Worm (Caenorhabditis elegans) whole organism, L3 larva: ENCODE results near the gene egas-3.

ENCODE experiments used
- R02D3.7 ChIP-seq: fragments of 150-350 bp; optimal IDR thresholded peaks from 2 replicates; lab custom pipeline; 2014; ENCODE audit warnings: missing biosample characterization, missing genetic modification characterization
- ZK546.5 ChIP-seq: sonication (generic microtip); optimal IDR thresholded peaks from 2 replicates; lab custom pipeline; 2017; ENCODE audit warnings: missing biosample characterization, missing genetic modification characterization
- aly-2 ChIP-seq: fragments of 150-350 bp; optimal IDR thresholded peaks from 2 replicates; lab custom pipeline; 2014; ENCODE audit warnings: missing biosample characterization, missing genetic modification characterization
- ama-1 ChIP-seq: fragments of 150-350 bp; optimal IDR thresholded peaks from 2 replicates; lab custom pipeline; 2018
- ceh-28 ChIP-seq: fragments of 150-350 bp; optimal IDR thresholded peaks from 2 replicates; lab custom pipeline; 2014; ENCODE audit warnings: missing biosample characterization, missing genetic modification reagents, missing genetic modification characterization
- daf-12 ChIP-seq: fragments of 150-350 bp; optimal IDR thresholded peaks from 2 replicates; lab custom pipeline; 2014; ENCODE audit warnings: missing biosample characterization, missing genetic modification reagents, missing genetic modification characterization
- egl-27 ChIP-seq: sonication (generic microtip); optimal IDR thresholded peaks from 4 replicates; lab custom pipeline; 2017; ENCODE audit warnings: missing biosample characterization, missing genetic modification reagents, missing genetic modification characterization
- elt-1 ChIP-seq: fragments of 150-350 bp; optimal IDR thresholded peaks from 2 replicates; lab custom pipeline; 2014; ENCODE audit warnings: missing biosample characterization, missing genetic modification characterization
- elt-2 ChIP-seq: sonication (generic microtip); optimal IDR thresholded peaks from 2 replicates; lab custom pipeline; 2016; ENCODE audit warnings: missing genetic modification reagents, mild to moderate bottlenecking, missing genetic modification characterization, missing compliant biosample characterization
- elt-3 ChIP-seq, 3 experiments: fragments of 150-350 bp in 1 of 3; sonication (generic microtip) in 2 of 3; optimal IDR thresholded peaks; 2 replicates in 2 of 3; 4 replicates in 1 of 3; lab custom pipeline; 2014 to 2017; ENCODE audit warnings: missing biosample characterization in 3 of 3, missing genetic modification characterization in 3 of 3
- eor-1 ChIP-seq, 2 experiments: fragments of 150-350 bp; optimal IDR thresholded peaks; 2 replicates each; lab custom pipeline; 2014 to 2018; ENCODE audit warnings: missing biosample characterization in 2 of 2, missing genetic modification characterization in 2 of 2
- fkh-10 ChIP-seq: sonication (generic microtip); optimal IDR thresholded peaks from 2 replicates; lab custom pipeline; 2017; ENCODE audit warnings: missing biosample characterization, missing genetic modification reagents, missing genetic modification characterization
- fos-1 ChIP-seq: fragments of 150-350 bp; optimal IDR thresholded peaks from 2 replicates; lab custom pipeline; 2014; ENCODE audit warnings: missing biosample characterization, missing genetic modification characterization
- hmg-11 ChIP-seq: sonication (generic microtip); optimal IDR thresholded peaks from 2 replicates; lab custom pipeline; 2016; ENCODE audit warnings: missing genetic modification characterization, missing compliant biosample characterization
- jun-1 ChIP-seq: fragments of 150-350 bp; optimal IDR thresholded peaks from 2 replicates; lab custom pipeline; 2014; ENCODE audit warnings: missing biosample characterization, missing genetic modification reagents, missing genetic modification characterization
- lin-39 ChIP-seq: fragments of 150-350 bp; optimal IDR thresholded peaks from 2 replicates; lab custom pipeline; 2018; ENCODE audit warnings: missing biosample characterization, missing genetic modification reagents, missing genetic modification characterization
- mml-1 ChIP-seq: fragments of 150-350 bp; sonication (generic microtip); optimal IDR thresholded peaks from 3 replicates; lab custom pipeline; 2014; ENCODE audit warnings: missing biosample characterization, missing genetic modification characterization
- nfya-1 ChIP-seq: sonication (generic microtip); optimal IDR thresholded peaks from 2 replicates; lab custom pipeline; 2017; ENCODE audit warnings: missing genetic modification characterization, mild to moderate bottlenecking, missing compliant biosample characterization, antibody characterized with exemption, moderate library complexity; ENCODE audit not compliant: insufficient read depth
- nhr-11 ChIP-seq: fragments of 150-350 bp; optimal IDR thresholded peaks from 2 replicates; lab custom pipeline; 2014; ENCODE audit warnings: missing biosample characterization, missing genetic modification characterization
- nhr-12 ChIP-seq: fragments of 150-350 bp; optimal IDR thresholded peaks from 2 replicates; lab custom pipeline; 2014; ENCODE audit warnings: missing biosample characterization, missing genetic modification characterization
- nhr-237 ChIP-seq: fragments of 150-350 bp; optimal IDR thresholded peaks from 2 replicates; lab custom pipeline; 2014; ENCODE audit warnings: missing biosample characterization, missing genetic modification characterization
- nhr-28 ChIP-seq: fragments of 150-350 bp; optimal IDR thresholded peaks from 2 replicates; lab custom pipeline; 2014; ENCODE audit warnings: missing biosample characterization, missing genetic modification characterization
- nhr-76 ChIP-seq: fragments of 150-350 bp; sonication (generic microtip); optimal IDR thresholded peaks from 5 replicates; lab custom pipeline; 2014; ENCODE audit warnings: missing biosample characterization, missing genetic modification characterization
- nhr-77 ChIP-seq: fragments of 150-350 bp; optimal IDR thresholded peaks from 2 replicates; lab custom pipeline; 2014; ENCODE audit warnings: missing biosample characterization, missing genetic modification characterization
- pha-4 ChIP-seq: fragments of 150-350 bp; optimal IDR thresholded peaks from 2 replicates; lab custom pipeline; 2014; ENCODE audit warnings: missing biosample characterization, missing genetic modification reagents, missing genetic modification characterization
- pqm-1 ChIP-seq: fragments of 150-350 bp; optimal IDR thresholded peaks from 2 replicates; lab custom pipeline; 2017; ENCODE audit warnings: missing biosample characterization, missing genetic modification characterization, inconsistent platforms
- sea-2 ChIP-seq: fragments of 150-350 bp; sonication (generic microtip); optimal IDR thresholded peaks from 4 replicates; lab custom pipeline; 2014; ENCODE audit warnings: missing biosample characterization, missing genetic modification reagents, missing genetic modification characterization
- tbx-2 ChIP-seq: sonication (generic microtip); optimal IDR thresholded peaks from 2 replicates; lab custom pipeline; 2016; ENCODE audit warnings: mild to moderate bottlenecking, missing genetic modification characterization, missing compliant biosample characterization
- unc-39 ChIP-seq: sonication (generic microtip); optimal IDR thresholded peaks from 4 replicates; lab custom pipeline; 2017; ENCODE audit warnings: missing biosample characterization, missing genetic modification characterization
- unc-62 ChIP-seq: fragments of 150-350 bp; sonication (generic microtip); optimal IDR thresholded peaks from 4 replicates; lab custom pipeline; 2014; ENCODE audit warnings: missing biosample characterization, missing genetic modification reagents, missing genetic modification characterization
- zag-1 ChIP-seq: fragments of 150-350 bp; optimal IDR thresholded peaks from 2 replicates; lab custom pipeline; 2014; ENCODE audit warnings: missing biosample characterization, missing genetic modification characterization
- ztf-11 ChIP-seq: fragments of 150-350 bp; optimal IDR thresholded peaks from 2 replicates; lab custom pipeline; 2014; ENCODE audit warnings: missing biosample characterization, missing genetic modification characterization
- ztf-4 ChIP-seq: fragments of 150-350 bp; optimal IDR thresholded peaks from 2 replicates; lab custom pipeline; 2014; ENCODE audit warnings: missing biosample characterization, missing genetic modification characterization

The egas-3 gene

ce11 chrV:18613164-18613563 lies 23.0 kb downstream of the egas-3 start:
- TF ChIP-seq eor-1 (tag; optimal IDR thresholded peaks at IDR 0.05; lab: Kevin White, UChicago) (no peak), sea-2 (no peak), nhr-76 (tag; lab: Kevin White, UChicago) (no peak), R02D3.7 (tag; lab: Kevin White, UChicago) (no peak), hmg-11 (tag; lab: Kevin White, UChicago) (no peak), ama-1 (no peak), mml-1 (tag; lab: Kevin White, UChicago) (no peak), tbx-2 (no peak), ZK546.5 (tag; lab: Kevin White, UChicago) (no peak), unc-62 (GFP tag; lab: Kevin White, UChicago) (no peak), jun-1 (tag; lab: Kevin White, UChicago) (no peak), nfya-1 (tag; lab: Kevin White, UChicago) (no peak)

ce11 chrV:18605510-18605909 lies 30.6 kb downstream of the egas-3 start:
- no peak for TF ChIP-seq fos-1 (tag; lab: Kevin White, UChicago)
- no peak for TF ChIP-seq mml-1 (tag; lab: Kevin White, UChicago)
- TF ChIP-seq ceh-28 (tag; lab: Kevin White, UChicago), result peak; percentile 42

DNA sequence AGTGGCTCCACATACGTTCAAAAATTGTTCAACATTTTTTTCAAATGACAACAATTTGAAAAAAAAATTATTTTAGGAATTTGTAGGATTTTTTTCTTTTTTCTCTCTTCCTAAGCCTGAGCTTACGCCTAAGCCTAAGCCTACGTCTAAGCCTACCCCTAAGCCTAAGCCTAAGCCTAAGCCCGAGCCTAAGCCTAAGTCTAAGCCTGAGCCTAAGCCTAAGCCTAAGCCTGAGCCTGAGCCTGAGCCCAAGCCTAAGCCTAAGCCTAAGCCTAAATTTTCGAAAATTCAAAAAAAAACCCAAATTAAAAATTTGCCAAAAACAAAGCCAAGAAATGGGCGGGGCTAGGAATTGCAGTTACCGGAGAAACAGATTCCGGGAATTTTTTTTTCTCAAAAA lies 38.4 kb downstream of the egas-3 start:
- TF ChIP-seq elt-3 (tag; optimal IDR thresholded peaks at IDR 0.05; lab: Kevin White, UChicago), result no peak
- no peak for TF ChIP-seq eor-1 (tag; optimal IDR thresholded peaks at IDR 0.05; lab: Kevin White, UChicago)

DNA sequence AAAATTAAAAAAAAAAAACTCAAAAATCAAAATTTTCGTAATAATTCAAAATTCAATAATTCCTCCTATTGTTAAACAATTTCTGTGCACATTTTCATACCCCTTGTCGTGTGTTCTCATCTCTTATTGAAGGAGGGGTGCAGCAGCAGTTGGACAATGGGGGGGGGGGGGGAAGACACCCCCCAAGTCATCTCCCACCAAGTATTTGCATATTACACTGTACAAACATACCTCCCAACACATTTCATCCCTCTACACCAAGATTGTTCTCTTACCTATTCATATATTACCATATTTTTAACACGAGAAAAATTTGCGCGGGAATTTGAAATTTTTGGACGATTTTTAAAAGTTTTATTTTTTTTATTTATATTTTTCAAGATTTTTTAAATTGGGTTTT lies 39.9 kb downstream of the egas-3 start:
- peak; percentile 21 for TF ChIP-seq hmg-11 (tag; lab: Kevin White, UChicago)
- TF ChIP-seq nhr-28 (tag; lab: Kevin White, UChicago), result no peak
- TF ChIP-seq pha-4 (tag; lab: Kevin White, UChicago), result peak; percentile 17
- TF ChIP-seq nfya-1 (tag; lab: Kevin White, UChicago), result no peak

ce11 chrV:18592448-18592847 lies 43.7 kb downstream of the egas-3 start, which contains the start of gene grdn-1:
TSS of gene grdn-1 (plus strand) at chrV:18592748.
- no peak for TF ChIP-seq nhr-11 (tag; lab: Kevin White, UChicago)
- TF ChIP-seq pqm-1 (tag; lab: Kevin White, UChicago), result no peak
- no peak for TF ChIP-seq elt-3 (tag; optimal IDR thresholded peaks at IDR 0.05; lab: Kevin White, UChicago)
- no peak for TF ChIP-seq nhr-77
- no peak for TF ChIP-seq tbx-2
- TF ChIP-seq nhr-12 (tag; lab: Kevin White, UChicago), result no peak
- TF ChIP-seq nhr-237 (tag; lab: Kevin White, UChicago), result no peak
- no peak for TF ChIP-seq elt-1 (tag; lab: Kevin White, UChicago)
- no peak for TF ChIP-seq lin-39 (tag; lab: Kevin White, UChicago)
- no peak for TF ChIP-seq jun-1 (tag; lab: Kevin White, UChicago)
- TF ChIP-seq fkh-10, result no peak
- TF ChIP-seq elt-2 (tag; lab: Kevin White, UChicago), result no peak
- no peak for TF ChIP-seq egl-27 (tag; lab: Kevin White, UChicago)
- no peak for TF ChIP-seq daf-12 (tag; lab: Kevin White, UChicago)
- no peak for TF ChIP-seq ztf-11
- no peak for TF ChIP-seq ztf-4 (tag; lab: Kevin White, UChicago)
- no peak for TF ChIP-seq nfya-1 (tag; lab: Kevin White, UChicago)
- no peak for TF ChIP-seq hmg-11 (tag; lab: Kevin White, UChicago)
- no peak for TF ChIP-seq aly-2 (tag; lab: Kevin White, UChicago)
- TF ChIP-seq zag-1 (tag; lab: Kevin White, UChicago), result no peak

- no peak for TF ChIP-seq unc-39
- peak; percentile 6 for TF ChIP-seq hmg-11 (tag; lab: Kevin White, UChicago)
Measured at ce11 chrV:18589585-18589984, 46.6 kb downstream of the egas-3 start.
